Worm (Caenorhabditis elegans): ENCODE results near the gene C15C8.8.

ce11 chrV:12792752-12793151, 40.4 kb upstream of the C15C8.8 start, which contains the start of gene ugt-5:
- TF ChIP-seq dao-5 (tag; optimal IDR thresholded peaks at IDR 0.05): no peak
- no peak for TF ChIP-seq W03F9.2 (tag; optimal IDR thresholded peaks at IDR 0.05)
- TF ChIP-seq him-1 (tag; optimal IDR thresholded peaks at IDR 0.05): no peak

Measured in whole organism, L4/young adult.